Worm (Caenorhabditis elegans): ENCODE results near the gene T04F8.8.

Gene T04F8.8

ce11 chrX:11641562-11641961 lies 5.7 kb upstream of the T04F8.8 start:
- TF ChIP-seq elt-1 (tag; optimal IDR thresholded peaks at IDR 0.05; ENCODE audit: borderline replicate concordance, insufficient read depth) (no peak), snpc-4 (tag; optimal IDR thresholded peaks at IDR 0.05) (no peak), ces-1 (GFP tag; optimal IDR thresholded peaks at IDR 0.05) (peak; percentile 47), flh-1 (GFP tag; optimal IDR thresholded peaks at IDR 0.05) (no peak), pha-4 (tag; optimal IDR thresholded peaks at IDR 0.05) (no peak)

- TF ChIP-seq lsy-2 (tag; optimal IDR thresholded peaks at IDR 0.05) (peak; percentile 19), M03D4.4 (tag; optimal IDR thresholded peaks at IDR 0.05) (peak; percentile 91), ztf-11 (tag; optimal IDR thresholded peaks at IDR 0.05) (peak; percentile 40), ceh-43 (GFP tag; optimal IDR thresholded peaks at IDR 0.05) (peak; percentile 82), flh-1 (GFP tag; optimal IDR thresholded peaks at IDR 0.05) (peak; percentile 74), sem-2 (GFP tag; optimal IDR thresholded peaks at IDR 0.05) (peak; percentile 70), cnd-1 (tag; optimal IDR thresholded peaks at IDR 0.05) (peak; percentile 95), drap-1 (GFP tag; optimal IDR thresholded peaks at IDR 0.05) (peak; percentile 89), sptf-1 (tag; optimal IDR thresholded peaks at IDR 0.05) (peak; percentile 96), mls-2 (tag; optimal IDR thresholded peaks at IDR 0.05) (peak; percentile 94), ceh-83 (GFP tag; optimal IDR thresholded peaks at IDR 0.05) (peak; percentile 84), ham-2 (GFP tag; optimal IDR thresholded peaks at IDR 0.05) (peak; percentile 76), tbx-8 (GFP tag; optimal IDR thresholded peaks at IDR 0.05) (peak; percentile 82), bed-3 (GFP tag; optimal IDR thresholded peaks at IDR 0.05) (peak; percentile 31), unc-120 (tag; optimal IDR thresholded peaks at IDR 0.05; ENCODE audit: poor library complexity, severe bottlenecking) (peak; percentile 31), nhr-12 (tag; optimal IDR thresholded peaks at IDR 0.05) (peak; percentile 6), lin-32 (GFP tag; optimal IDR thresholded peaks at IDR 0.05) (peak; percentile 74)
Measured at ce11 chrX:11643767-11644235, 3.5 kb upstream of the T04F8.8 start, which contains the start of gene sto-4. sto-4 (plus strand) TSS chrX:11644126.

- TF ChIP-seq sptf-1 (tag; optimal IDR thresholded peaks at IDR 0.05) (peak; percentile 27), nhr-237 (tag; optimal IDR thresholded peaks at IDR 0.05) (no peak)
Measured at ce11 chrX:11645517-11645916, 1.7 kb upstream of the T04F8.8 start.

ce11 chrX:11650751-11651150 lies 3.5 kb downstream of the T04F8.8 start, which contains the start of gene cutl-11:
cutl-11 (minus strand) TSS chrX:11650851.
- TF ChIP-seq drap-1 (GFP tag; optimal IDR thresholded peaks at IDR 0.05) (no peak), ceh-43 (GFP tag; optimal IDR thresholded peaks at IDR 0.05) (no peak), nhr-2 (tag; optimal IDR thresholded peaks at IDR 0.05) (no peak), ceh-83 (GFP tag; optimal IDR thresholded peaks at IDR 0.05) (no peak), unc-39 (tag; optimal IDR thresholded peaks at IDR 0.05) (no peak), sem-2 (GFP tag; optimal IDR thresholded peaks at IDR 0.05) (no peak), sptf-1 (tag; optimal IDR thresholded peaks at IDR 0.05) (no peak), ztf-11 (tag; optimal IDR thresholded peaks at IDR 0.05) (no peak), unc-120 (tag; optimal IDR thresholded peaks at IDR 0.05; ENCODE audit: poor library complexity, severe bottlenecking) (no peak), snpc-4 (tag; optimal IDR thresholded peaks at IDR 0.05) (no peak), M03D4.4 (tag; optimal IDR thresholded peaks at IDR 0.05) (no peak), blmp-1 (tag; optimal IDR thresholded peaks at IDR 0.05) (no peak), unc-62 (GFP tag; optimal IDR thresholded peaks at IDR 0.05) (no peak), ces-1 (GFP tag; optimal IDR thresholded peaks at IDR 0.05) (no peak), zip-8 (tag; optimal IDR thresholded peaks at IDR 0.05) (no peak)

ce11 chrX:11656519-11657006 lies 9.3 kb downstream of the T04F8.8 start, which contains the start of gene T04F8.2:
T04F8.2 (minus strand) TSS chrX:11656569.
- TF ChIP-seq snpc-4 (tag; optimal IDR thresholded peaks at IDR 0.05), result no peak
- peak; percentile 22 for TF ChIP-seq ceh-83 (GFP tag; optimal IDR thresholded peaks at IDR 0.05)
- TF ChIP-seq ceh-39 (tag; optimal IDR thresholded peaks at IDR 0.05), result peak; percentile 60
- TF ChIP-seq mep-1 (tag; optimal IDR thresholded peaks at IDR 0.05), result peak; percentile 64
- TF ChIP-seq nhr-76 (tag; optimal IDR thresholded peaks at IDR 0.05), result no peak
- peak; percentile 63 for TF ChIP-seq pha-4 (tag; optimal IDR thresholded peaks at IDR 0.05)
- TF ChIP-seq sptf-1 (tag; optimal IDR thresholded peaks at IDR 0.05), result peak; percentile 24
- peak; percentile 78 for TF ChIP-seq unc-120 (tag; optimal IDR thresholded peaks at IDR 0.05; ENCODE audit: poor library complexity, severe bottlenecking)
- peak; percentile 56 for TF ChIP-seq nhr-28 (tag; optimal IDR thresholded peaks at IDR 0.05)
- TF ChIP-seq nhr-12 (tag; optimal IDR thresholded peaks at IDR 0.05), result no peak
- peak; percentile 47 for TF ChIP-seq lin-13 (tag; optimal IDR thresholded peaks at IDR 0.05)
- TF ChIP-seq unc-62 (GFP tag; optimal IDR thresholded peaks at IDR 0.05), result peak; percentile 8
- no peak for TF ChIP-seq ztf-11 (tag; optimal IDR thresholded peaks at IDR 0.05)
- TF ChIP-seq bed-3 (GFP tag; optimal IDR thresholded peaks at IDR 0.05), result no peak
- TF ChIP-seq hlh-1 (tag; optimal IDR thresholded peaks at IDR 0.05), result peak; percentile 28
- TF ChIP-seq ces-1 (GFP tag; optimal IDR thresholded peaks at IDR 0.05), result peak; percentile 53

Data from whole organism, mixed stage, embryonic.